Fruit fly (Drosophila melanogaster) whole organism, embryonic: ENCODE measurements around the gene RhoGDI.

Source experiments
- Atf3 ChIP-seq: fragments of 200-800 bp; sonication (Bioruptor generic); optimal IDR thresholded peaks from 3 replicates; lab custom pipeline; 2016; ENCODE audit warnings: missing biosample characterization, missing genetic modification characterization
- CG1024 ChIP-seq: fragments of 200-800 bp; sonication (Bioruptor generic); IDR thresholded peaks from 2 replicates; pipeline ENCODE4 v1.3.6; 2022; ENCODE audit warnings: missing biosample characterization, missing genetic modification characterization
- CG10543 ChIP-seq: fragments of 200-800 bp; sonication (Bioruptor generic); optimal IDR thresholded peaks from 3 replicates; lab custom pipeline; 2017; ENCODE audit warnings: missing biosample characterization, mild to moderate bottlenecking, missing genetic modification characterization, moderate library complexity
- CG11093 ChIP-seq: fragments of 200-800 bp; sonication (Bioruptor generic); IDR thresholded peaks from 3 replicates; pipeline ENCODE4 v1.3.6; 2022; ENCODE audit warnings: missing biosample characterization, missing genetic modification characterization
- CG15011 ChIP-seq: fragments of 200-800 bp; sonication (Bioruptor generic); optimal IDR thresholded peaks from 3 replicates; lab custom pipeline; 2018; ENCODE audit warnings: missing biosample characterization, mild to moderate bottlenecking, missing genetic modification characterization
- CG15479 ChIP-seq: fragments of 200-800 bp; sonication (Bioruptor generic); optimal IDR thresholded peaks from 3 replicates; lab custom pipeline; 2019; ENCODE audit warnings: missing biosample characterization, mild to moderate bottlenecking, missing genetic modification characterization, moderate library complexity
- CG17802 ChIP-seq: fragments of 200-800 bp; sonication (Bioruptor generic); optimal IDR thresholded peaks from 2 replicates; lab custom pipeline; 2018; ENCODE audit warnings: missing biosample characterization, mild to moderate bottlenecking, missing genetic modification characterization, moderate library complexity
- CG18764 ChIP-seq: fragments of 200-800 bp; sonication (Bioruptor generic); optimal IDR thresholded peaks from 3 replicates; lab custom pipeline; 2016; ENCODE audit warnings: missing biosample characterization, missing genetic modification characterization
- CG2202 ChIP-seq: fragments of 200-800 bp; sonication (Bioruptor generic); optimal IDR thresholded peaks from 2 replicates; lab custom pipeline; 2018; ENCODE audit warnings: missing biosample characterization, mild to moderate bottlenecking, missing genetic modification characterization
- CG34224 ChIP-seq: fragments of 200-800 bp; sonication (Bioruptor generic); IDR thresholded peaks from 3 replicates; pipeline ENCODE4 v1.3.6; 2022; ENCODE audit warnings: missing biosample characterization, missing genetic modification characterization; ENCODE audit not compliant: partially characterized antibody
- CG3838 ChIP-seq: fragments of 200-800 bp; sonication (Bioruptor generic); optimal IDR thresholded peaks from 3 replicates; lab custom pipeline; 2016; ENCODE audit warnings: missing biosample characterization, missing genetic modification characterization
- CG4820 ChIP-seq: fragments of 200-800 bp; sonication (Bioruptor generic); optimal IDR thresholded peaks from 3 replicates; lab custom pipeline; 2016; ENCODE audit warnings: missing biosample characterization, missing genetic modification characterization
- CG5953 ChIP-seq: fragments of 200-800 bp; sonication (Bioruptor generic); IDR thresholded peaks from 2 replicates; pipeline ENCODE4 v1.3.6; 2022; ENCODE audit warnings: missing biosample characterization, missing genetic modification characterization
- CG6683 ChIP-seq: fragments of 200-800 bp; sonication (Bioruptor generic); optimal IDR thresholded peaks from 2 replicates; lab custom pipeline; 2017; ENCODE audit warnings: missing biosample characterization, mild to moderate bottlenecking, missing genetic modification characterization, missing genetic modification reagents
- CG6813 ChIP-seq: fragments of 200-800 bp; sonication (Bioruptor generic); optimal IDR thresholded peaks from 2 replicates; lab custom pipeline; 2017; ENCODE audit warnings: missing biosample characterization, missing genetic modification characterization, mild to moderate bottlenecking, moderate library complexity, missing genetic modification reagents
- CG7839 ChIP-seq: fragments of 200-800 bp; sonication (Bioruptor generic); optimal IDR thresholded peaks from 3 replicates; lab custom pipeline; 2018; ENCODE audit warnings: missing biosample characterization, mild to moderate bottlenecking, missing genetic modification characterization, moderate library complexity
- CG7928 ChIP-seq: fragments of 200-800 bp; sonication (Bioruptor generic); optimal IDR thresholded peaks from 2 replicates; lab custom pipeline; 2017; ENCODE audit warnings: missing biosample characterization, mild to moderate bottlenecking, missing genetic modification characterization
- CG9817 ChIP-seq: fragments of 200-800 bp; sonication (Bioruptor generic); optimal IDR thresholded peaks from 2 replicates; lab custom pipeline; 2018; ENCODE audit warnings: missing biosample characterization, mild to moderate bottlenecking, missing genetic modification characterization, moderate library complexity
- Dbx ChIP-seq: fragments of 200-800 bp; sonication (Bioruptor generic); IDR thresholded peaks from 3 replicates; pipeline ENCODE4 v1.3.6; 2022; ENCODE audit warnings: missing biosample characterization, missing genetic modification characterization
- Dip2 ChIP-seq: fragments of 200-800 bp; sonication (Bioruptor generic); IDR thresholded peaks from 2 replicates; pipeline ENCODE4 v1.3.6; 2022; ENCODE audit warnings: missing biosample characterization, missing genetic modification characterization
- Doc2 ChIP-seq: fragments of 200-800 bp; sonication (Bioruptor generic); IDR thresholded peaks from 2 replicates; pipeline ENCODE4 v1.3.6; 2022; ENCODE audit warnings: missing biosample characterization, missing genetic modification characterization
- Fer1 ChIP-seq: fragments of 200-800 bp; sonication (Bioruptor generic); optimal IDR thresholded peaks from 2 replicates; lab custom pipeline; 2017; ENCODE audit warnings: missing biosample characterization, mild to moderate bottlenecking, missing genetic modification characterization
- Gsc ChIP-seq: fragments of 200-800 bp; sonication (Bioruptor generic); IDR thresholded peaks from 2 replicates; pipeline ENCODE4 v1.3.6; 2022; ENCODE audit warnings: missing biosample characterization, missing genetic modification characterization
- Gug ChIP-seq: fragments of 200-800 bp; sonication (Bioruptor generic); IDR thresholded peaks from 4 replicates; pipeline ENCODE4 v1.3.6; 2022; ENCODE audit warnings: missing biosample characterization, missing genetic modification characterization
- H2.0 ChIP-seq: fragments of 200-800 bp; sonication (Bioruptor generic); IDR thresholded peaks from 2 replicates; pipeline ENCODE4 v1.3.6; 2022; ENCODE audit warnings: missing biosample characterization, missing genetic modification characterization
- HLH54F ChIP-seq: fragments of 200-800 bp; sonication (Bioruptor generic); optimal IDR thresholded peaks from 3 replicates; lab custom pipeline; 2016; ENCODE audit warnings: missing biosample characterization, missing genetic modification characterization
- HmgZ ChIP-seq: fragments of 200-800 bp; sonication (Bioruptor generic); optimal IDR thresholded peaks from 2 replicates; lab custom pipeline; 2018; ENCODE audit warnings: missing biosample characterization, mild to moderate bottlenecking, missing genetic modification characterization
- Hr51 ChIP-seq, 2 experiments: fragments of 200-800 bp; sonication (Bioruptor generic); optimal IDR thresholded peaks; 2 replicates in 1 of 2; 3 replicates in 1 of 2; lab custom pipeline; 2016 to 2018; ENCODE audit warnings: missing biosample characterization in 2 of 2, missing genetic modification characterization in 2 of 2, mild to moderate bottlenecking in 1 of 2, moderate library complexity in 1 of 2
- Jarid2 ChIP-seq: fragments of 200-800 bp; sonication (Bioruptor generic); optimal IDR thresholded peaks from 3 replicates; lab custom pipeline; 2017; ENCODE audit warnings: mild to moderate bottlenecking, missing biosample characterization, missing genetic modification reagents, missing genetic modification characterization
- Lpt ChIP-seq: fragments of >200 bp; optimal IDR thresholded peaks from 2 replicates; lab custom pipeline; 2018; ENCODE audit warnings: missing biosample characterization, missing genetic modification characterization
- NC2α ChIP-seq: fragments of 200-800 bp; sonication (Bioruptor generic); optimal IDR thresholded peaks from 2 replicates; lab custom pipeline; 2016; ENCODE audit warnings: missing biosample characterization, missing genetic modification characterization
- NK7.1 ChIP-seq: fragments of 200-800 bp; sonication (Bioruptor generic); optimal IDR thresholded peaks from 3 replicates; lab custom pipeline; 2016; ENCODE audit warnings: missing biosample characterization, missing genetic modification characterization
- Nf-YB ChIP-seq: fragments of 200-800 bp; sonication (Bioruptor generic); optimal IDR thresholded peaks from 3 replicates; lab custom pipeline; 2019; ENCODE audit warnings: missing biosample characterization, mild to moderate bottlenecking, missing genetic modification characterization, moderate library complexity
- Optix ChIP-seq: fragments of 200-800 bp; sonication (Bioruptor generic); IDR thresholded peaks from 3 replicates; pipeline ENCODE4 v1.3.6; 2022; ENCODE audit warnings: missing biosample characterization, missing genetic modification characterization
- Rfx ChIP-seq: fragments of 200-800 bp; sonication (Bioruptor generic); IDR thresholded peaks from 2 replicates; pipeline ENCODE4 v1.3.6; 2022; ENCODE audit warnings: missing biosample characterization, missing genetic modification characterization
- Sry-δ ChIP-seq: fragments of 200-800 bp; sonication (Bioruptor generic); optimal IDR thresholded peaks from 2 replicates; lab custom pipeline; 2016; ENCODE audit warnings: missing biosample characterization, missing genetic modification characterization
- Xrp1 ChIP-seq: fragments of 200-800 bp; sonication (Bioruptor generic); IDR thresholded peaks from 2 replicates; pipeline ENCODE4 v1.3.6; 2022; ENCODE audit warnings: missing biosample characterization, missing genetic modification characterization
- cato ChIP-seq: fragments of 200-800 bp; sonication (Bioruptor generic); optimal IDR thresholded peaks from 2 replicates; lab custom pipeline; 2016; ENCODE audit warnings: missing biosample characterization, missing genetic modification characterization, borderline replicate concordance
- esg ChIP-seq: fragments of 200-800 bp; sonication (Bioruptor generic); conservative IDR thresholded peaks from 2 replicates; pipeline ENCODE4 v1.3.6; 2022; ENCODE audit warnings: missing biosample characterization, missing genetic modification characterization
- eyg ChIP-seq: fragments of 200-800 bp; sonication (Bioruptor generic); optimal IDR thresholded peaks from 3 replicates; lab custom pipeline; 2016; ENCODE audit warnings: missing biosample characterization, missing genetic modification characterization
- ham ChIP-seq: fragments of 200-800 bp; sonication (Bioruptor generic); IDR thresholded peaks from 2 replicates; pipeline ENCODE4 v1.3.6; 2022; ENCODE audit warnings: missing biosample characterization, missing genetic modification characterization
- inv ChIP-seq: fragments of 200-800 bp; sonication (Bioruptor generic); IDR thresholded peaks from 2 replicates; pipeline ENCODE4 v1.3.6; 2022; ENCODE audit warnings: missing biosample characterization, missing genetic modification characterization; ENCODE audit not compliant: partially characterized antibody
- jigr1 ChIP-seq: fragments of 200-800 bp; sonication (Bioruptor generic); IDR thresholded peaks from 3 replicates; pipeline ENCODE4 v1.3.6; 2022; ENCODE audit warnings: missing biosample characterization, missing genetic modification characterization
- jumu ChIP-seq: fragments of 200-800 bp; sonication (Bioruptor generic); optimal IDR thresholded peaks from 3 replicates; lab custom pipeline; 2016; ENCODE audit warnings: missing biosample characterization, missing genetic modification characterization
- pita ChIP-seq: fragments of 200-800 bp; sonication (Bioruptor generic); optimal IDR thresholded peaks from 2 replicates; lab custom pipeline; 2017; ENCODE audit warnings: missing biosample characterization, mild to moderate bottlenecking, missing genetic modification characterization
- slp2 ChIP-seq: fragments of 200-800 bp; sonication (Bioruptor generic); optimal IDR thresholded peaks from 2 replicates; lab custom pipeline; 2016; ENCODE audit warnings: missing biosample characterization, missing genetic modification characterization
- sob ChIP-seq: fragments of 200-800 bp; sonication (Bioruptor generic); IDR thresholded peaks from 2 replicates; pipeline ENCODE4 v1.3.6; 2022; ENCODE audit warnings: missing biosample characterization, missing genetic modification characterization
- stc ChIP-seq: fragments of 200-800 bp; sonication (Bioruptor generic); IDR thresholded peaks from 2 replicates; pipeline ENCODE4 v1.3.6; 2022; ENCODE audit warnings: missing biosample characterization, missing genetic modification characterization
- tx ChIP-seq: fragments of 200-800 bp; sonication (Bioruptor generic); optimal IDR thresholded peaks from 2 replicates; lab custom pipeline; 2016; ENCODE audit warnings: missing biosample characterization, missing genetic modification characterization
- usp ChIP-seq: fragments of >200 bp; optimal IDR thresholded peaks from 2 replicates; lab custom pipeline; 2017; ENCODE audit warnings: missing biosample characterization, missing genetic modification characterization
- wdn ChIP-seq: fragments of 200-800 bp; sonication (Bioruptor generic); IDR thresholded peaks from 2 replicates; pipeline ENCODE4 v1.3.6; 2022; ENCODE audit warnings: missing biosample characterization, missing genetic modification characterization
- yki ChIP-seq: fragments of >200 bp; optimal IDR thresholded peaks from 3 replicates; lab custom pipeline; 2018

The RhoGDI gene

dm6 chr3L:19899308-19899927 lies 29.1 kb upstream of the RhoGDI start (continued):
- TF ChIP-seq CG15011 (GFP tag; lab: Kevin White, UChicago) (no peak), Dip2 (GFP tag; lab: Robert Waterston, UW) (no peak), Gsc (no peak), pita (GFP tag; lab: Kevin White, UChicago) (no peak), NK7.1 (no peak), CG7839 (tag; lab: Kevin White, UChicago) (no peak), CG2202 (no peak), Atf3 (GFP tag; lab: Kevin White, UChicago) (no peak), Rfx (no peak), CG7928 (peak; percentile 42), CG5953 (GFP tag; lab: Robert Waterston, UW) (no peak), cato (GFP tag; lab: Kevin White, UChicago) (no peak), CG34224 (GFP tag; lab: Robert Waterston, UW) (no peak), Fer1 (GFP tag; lab: Kevin White, UChicago) (no peak), jigr1 (GFP tag; lab: Robert Waterston, UW) (no peak), CG1024 (GFP tag; lab: Robert Waterston, UW) (no peak), wdn (GFP tag; lab: Robert Waterston, UW) (no peak), Hr51 (GFP tag; optimal IDR thresholded peaks at IDR 0.05; lab: Kevin White, UChicago) (no peak), Doc2 (no peak), ham (GFP tag; lab: Robert Waterston, UW) (no peak), HLH54F (GFP tag; lab: Kevin White, UChicago) (no peak), Optix (GFP tag; lab: Robert Waterston, UW) (no peak), H2.0 (GFP tag; lab: Robert Waterston, UW) (no peak), CG17802 (tag; lab: Kevin White, UChicago) (no peak), slp2 (GFP tag; lab: Kevin White, UChicago) (no peak), sob (no peak), CG9817 (tag; lab: Kevin White, UChicago) (no peak), tx (GFP tag; lab: Kevin White, UChicago) (no peak), CG6813 (no peak), CG6683 (GFP tag; lab: Kevin White, UChicago) (no peak), CG10543 (GFP tag; lab: Kevin White, UChicago) (peak; percentile 60), Dbx (GFP tag; lab: Robert Waterston, UW) (no peak), CG4820 (GFP tag; lab: Kevin White, UChicago) (no peak), Jarid2 (GFP tag; lab: Kevin White, UChicago) (no peak), Gug (GFP tag; lab: Robert Waterston, UW) (no peak), stc (GFP tag; lab: Robert Waterston, UW) (no peak), jumu (no peak), HmgZ (tag; lab: Kevin White, UChicago) (peak; percentile 2), Sry-δ (GFP tag; lab: Kevin White, UChicago) (peak; percentile 47), Lpt (GFP tag; lab: Kevin White, UChicago) (no peak), CG3838 (GFP tag; lab: Kevin White, UChicago) (no peak), usp (GFP tag; lab: Kevin White, UChicago) (no peak), CG11093 (GFP tag; lab: Robert Waterston, UW) (no peak), NC2α (no peak), yki (lab: Kevin White, UChicago) (no peak), Nf-YB (no peak), CG15479 (GFP tag; lab: Kevin White, UChicago) (peak; percentile 90), eyg (no peak), CG18764 (GFP tag; lab: Kevin White, UChicago) (no peak), inv (GFP tag; lab: Robert Waterston, UW) (no peak), Xrp1 (GFP tag; lab: Robert Waterston, UW) (peak; percentile 32; the same call in 1 of the 2 replicates), esg (GFP tag; lab: Robert Waterston, UW) (no peak)
